Fruit fly (Drosophila melanogaster) Kc167 (cell line): Measurements from ENCODE around the gene thw.

Source experiments
- Myc ChIP-seq: fragments of >200 bp; optimal IDR thresholded peaks from 2 replicates; lab custom pipeline; 2017; ENCODE audit warnings: missing external identifiers
- Sin3A ChIP-seq: fragments of >200 bp; optimal IDR thresholded peaks from 2 replicates; lab custom pipeline; 2018; ENCODE audit warnings: missing external identifiers
- h ChIP-seq: fragments of >200 bp; optimal IDR thresholded peaks from 3 replicates; lab custom pipeline; 2018; ENCODE audit warnings: missing external identifiers
- insv ChIP-seq: fragments of >200 bp; optimal IDR thresholded peaks from 3 replicates; lab custom pipeline; 2018; ENCODE audit warnings: missing external identifiers
- psq ChIP-seq: fragments of >200 bp; optimal IDR thresholded peaks from 2 replicates; lab custom pipeline; 2017; ENCODE audit warnings: missing external identifiers
- ttk ChIP-seq: sonication (Bioruptor generic); optimal IDR thresholded peaks from 2 replicates; lab custom pipeline; 2017; ENCODE audit warnings: missing external identifiers

The thw gene

DNA sequence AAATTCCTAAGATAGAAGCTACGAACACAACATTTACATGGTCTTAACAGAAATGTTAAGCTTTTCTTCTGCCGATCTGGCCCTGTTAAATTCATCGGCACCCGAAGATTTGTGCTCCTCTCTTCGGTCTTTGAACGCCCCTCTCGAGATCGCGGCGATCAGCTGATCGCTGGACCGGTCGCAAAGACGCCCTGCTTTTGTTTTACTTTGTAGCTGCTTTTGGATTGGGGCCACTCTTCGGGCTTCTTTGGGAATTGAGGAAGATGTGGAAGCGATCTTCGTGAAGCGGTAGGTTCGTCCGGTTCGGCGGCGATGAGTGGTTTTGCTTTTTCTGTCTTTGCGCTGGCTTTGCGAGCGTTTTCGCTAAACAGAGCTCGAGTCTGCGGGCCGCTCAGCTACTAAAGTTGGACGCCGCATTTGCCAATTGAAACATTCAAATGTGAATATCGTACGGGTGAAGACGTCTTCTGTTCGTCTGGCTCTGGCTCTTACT lies at the start of gene thw:
TSS of gene thw (plus strand) at position 443 of the 493 bp plus-strand sequence.
- no peak for TF ChIP-seq insv (lab: Kevin White, UChicago)
- TF ChIP-seq Myc (lab: Kevin White, UChicago) = no peak
- TF ChIP-seq ttk (lab: Kevin White, UChicago) = no peak
- no peak for TF ChIP-seq h (lab: Kevin White, UChicago)
- TF ChIP-seq psq (lab: Kevin White, UChicago) = no peak
- no peak for TF ChIP-seq Sin3A

- no peak for TF ChIP-seq psq (lab: Kevin White, UChicago)
- no peak for TF ChIP-seq Myc (lab: Kevin White, UChicago)
These were observed 49.5 kb upstream of the thw start for dm6 chr3R:7174755-7175154.

dm6 chr3R:7186242-7187092 lies 37.7 kb upstream of the thw start, which contains the start of the genes CG10055 and lap:
TSS of gene CG10055 (minus strand) at chr3R:7186673.
TSS of gene lap (plus strand) at chr3R:7186994.
- TF ChIP-seq insv (lab: Kevin White, UChicago) = no peak

DNA sequence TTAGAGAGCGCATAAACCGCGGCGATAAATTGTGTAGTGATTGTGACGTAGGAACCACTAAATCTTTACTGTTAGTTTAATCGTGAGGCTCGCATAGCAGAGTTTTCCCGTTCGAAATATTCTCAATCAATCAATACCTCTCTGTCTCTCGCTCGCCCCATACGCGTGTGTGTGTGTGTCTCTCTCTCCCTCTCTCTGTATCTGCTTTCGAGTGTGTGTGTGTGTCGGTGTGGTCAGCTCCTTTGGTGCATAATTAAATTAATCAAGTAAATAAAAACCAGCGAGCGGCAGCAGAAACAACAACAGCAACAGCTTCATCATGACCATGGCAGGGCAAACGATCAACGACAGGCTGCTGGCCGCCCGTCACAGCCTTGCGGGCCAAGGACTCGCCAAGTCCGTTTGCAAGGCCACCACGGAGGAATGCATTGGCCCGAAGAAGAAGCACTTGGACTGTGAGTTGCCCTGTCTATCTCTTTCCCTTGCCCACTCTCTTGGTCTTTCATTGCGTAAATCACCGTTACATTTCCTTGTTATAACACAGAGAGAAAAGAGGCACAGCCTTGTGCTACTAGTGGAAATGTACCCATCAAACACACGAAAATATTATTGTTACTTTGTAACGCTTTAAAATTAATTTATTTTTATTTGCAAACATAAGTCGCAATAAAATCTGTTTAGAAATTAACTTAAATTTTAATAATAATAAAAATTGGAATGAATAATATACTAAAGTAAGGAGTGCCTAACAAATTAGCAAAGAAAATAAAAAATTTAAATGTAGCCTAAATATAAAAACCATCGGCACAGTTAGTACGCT lies 36.9 kb upstream of the thw start:
- TF ChIP-seq h (lab: Kevin White, UChicago) = no peak
- no peak for TF ChIP-seq Sin3A
- TF ChIP-seq ttk (lab: Kevin White, UChicago) = no peak
- no peak for TF ChIP-seq Myc (lab: Kevin White, UChicago)
- TF ChIP-seq psq (lab: Kevin White, UChicago) = no peak
- TF ChIP-seq insv (lab: Kevin White, UChicago) = no peak

DNA sequence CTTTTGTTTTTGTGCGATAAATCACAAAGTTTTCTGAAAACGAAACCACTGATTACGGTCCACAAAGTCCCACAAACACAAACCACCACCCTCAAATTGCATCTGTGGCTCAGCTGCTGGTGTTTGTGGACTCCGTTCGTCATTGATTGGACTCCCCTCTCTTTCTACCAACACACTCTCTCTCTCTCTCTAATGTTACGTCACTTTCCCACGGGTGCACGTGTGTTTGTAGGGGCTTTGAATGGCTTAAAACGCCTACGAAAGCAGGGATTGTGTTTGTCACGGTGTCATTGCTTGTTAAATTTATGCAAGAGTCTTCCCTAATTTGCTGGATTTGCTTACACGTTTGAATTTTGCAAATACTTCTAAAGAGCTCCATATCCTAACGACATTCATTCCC lies 36.2 kb upstream of the thw start:
- no peak for TF ChIP-seq h (lab: Kevin White, UChicago)
- TF ChIP-seq psq (lab: Kevin White, UChicago) = no peak
- no peak for TF ChIP-seq insv (lab: Kevin White, UChicago)

DNA sequence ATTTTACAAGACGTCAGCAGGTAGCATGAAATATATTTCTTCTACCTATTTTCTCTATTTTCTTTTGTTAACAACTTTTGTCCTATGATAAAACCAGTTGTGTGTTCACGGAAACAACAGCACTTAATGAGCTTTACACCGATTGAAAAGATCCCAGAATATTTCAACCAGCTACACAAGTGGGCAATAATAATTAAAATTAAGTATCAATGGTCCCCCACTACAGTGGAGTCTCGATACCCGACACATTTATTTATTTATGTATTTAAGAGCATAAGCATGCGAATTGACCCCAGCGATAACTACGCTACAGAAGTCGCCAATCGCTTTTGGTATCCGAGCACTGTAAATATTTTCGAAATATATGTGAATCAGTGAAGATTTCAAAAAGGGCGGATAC lies 35.5 kb upstream of the thw start:
- no peak for TF ChIP-seq psq (lab: Kevin White, UChicago)
- TF ChIP-seq insv (lab: Kevin White, UChicago) = no peak
- no peak for TF ChIP-seq h (lab: Kevin White, UChicago)
- TF ChIP-seq Sin3A = no peak
- TF ChIP-seq ttk (lab: Kevin White, UChicago) = no peak
- TF ChIP-seq Myc (lab: Kevin White, UChicago) = no peak

DNA sequence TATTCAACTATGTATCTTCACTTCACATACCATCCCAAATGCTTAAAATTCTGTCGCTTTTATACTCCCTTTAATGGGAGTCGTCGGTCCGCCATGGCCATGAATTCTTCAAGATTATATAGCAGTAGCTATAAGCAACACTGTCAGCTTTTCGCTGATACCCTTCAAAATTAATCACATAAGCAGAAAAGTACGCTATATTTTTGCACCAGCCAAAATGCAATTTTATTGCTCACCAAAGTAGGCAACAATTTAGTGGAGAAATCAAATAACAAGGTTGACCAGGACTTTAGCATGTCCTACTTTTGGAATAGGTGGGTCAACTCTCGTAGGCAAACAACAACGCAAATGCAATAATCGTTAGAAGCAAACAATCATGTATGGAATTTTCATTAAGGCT lies 24.4 kb upstream of the thw start:
- TF ChIP-seq h (lab: Kevin White, UChicago) (no peak), Myc (lab: Kevin White, UChicago) (no peak), ttk (lab: Kevin White, UChicago) (no peak), psq (lab: Kevin White, UChicago) (no peak), insv (lab: Kevin White, UChicago) (no peak), Sin3A (no peak)

DNA sequence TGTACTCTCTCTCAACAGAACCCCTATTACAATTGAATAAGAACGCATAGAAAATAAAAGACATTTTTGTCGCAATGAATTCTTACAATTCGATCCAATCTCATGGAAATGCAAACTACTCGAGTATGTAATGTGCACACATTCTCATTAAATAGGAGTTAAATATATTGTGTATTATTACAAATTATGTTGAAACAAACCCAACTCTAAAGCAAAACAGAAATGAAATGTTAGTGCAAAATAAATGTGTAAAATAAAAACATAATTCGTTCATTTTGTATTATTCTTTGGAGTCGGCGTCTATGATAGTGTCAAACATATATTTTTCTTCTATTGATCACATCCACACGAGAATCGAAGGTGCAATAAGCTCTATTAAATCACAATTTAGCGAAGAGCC lies 23.5 kb upstream of the thw start, which contains the start of gene CG14609:
TSS of gene CG14609 (plus strand) at position 301 of the 400 bp plus-strand sequence.
- TF ChIP-seq psq (lab: Kevin White, UChicago) = no peak
- TF ChIP-seq Myc (lab: Kevin White, UChicago) = no peak
- no peak for TF ChIP-seq Sin3A
- no peak for TF ChIP-seq insv (lab: Kevin White, UChicago)
- no peak for TF ChIP-seq h (lab: Kevin White, UChicago)
- TF ChIP-seq ttk (lab: Kevin White, UChicago) = no peak

DNA sequence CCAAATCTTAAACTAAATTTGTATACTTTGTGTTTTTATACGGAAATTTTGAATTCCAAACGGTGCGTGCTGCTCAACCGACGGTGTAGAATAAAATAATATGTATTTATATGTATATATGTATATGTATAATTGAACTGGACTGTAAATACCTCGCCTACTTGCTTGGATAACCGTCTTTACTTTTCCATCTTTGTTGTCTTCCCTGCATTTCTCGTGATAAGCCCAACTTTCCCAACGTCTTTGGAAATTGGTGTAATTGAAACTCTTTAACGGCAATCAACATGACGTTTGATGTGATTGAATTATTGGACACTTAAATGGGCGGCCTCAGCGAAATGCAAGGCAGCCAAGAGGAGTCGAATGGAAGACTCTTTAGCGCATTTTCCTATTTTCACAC lies 15.9 kb upstream of the thw start, which contains the start of gene CG1288:
TSS of gene CG1288 (minus strand) at position 101 of the 400 bp plus-strand sequence.
- TF ChIP-seq Sin3A (no peak), insv (lab: Kevin White, UChicago) (no peak), psq (lab: Kevin White, UChicago) (no peak), ttk (lab: Kevin White, UChicago) (no peak), Myc (lab: Kevin White, UChicago) (no peak), h (lab: Kevin White, UChicago) (no peak)

dm6 chr3R:7216924-7217529 lies 7.2 kb upstream of the thw start, which contains the start of gene CG14606:
TSS of gene CG14606 (minus strand) at chr3R:7217083.
- TF ChIP-seq h (lab: Kevin White, UChicago) = no peak
- TF ChIP-seq Sin3A = no peak
- TF ChIP-seq insv (lab: Kevin White, UChicago) = no peak
- TF ChIP-seq psq (lab: Kevin White, UChicago) = no peak
- no peak for TF ChIP-seq ttk (lab: Kevin White, UChicago)
- TF ChIP-seq Myc (lab: Kevin White, UChicago) = no peak

dm6 chr3R:7219605-7220004 lies 4.6 kb upstream of the thw start, which contains the start of gene CG14605:
TSS of gene CG14605 (minus strand) at chr3R:7219705.
- TF ChIP-seq Sin3A (no peak), Myc (lab: Kevin White, UChicago) (no peak), psq (lab: Kevin White, UChicago) (no peak), insv (lab: Kevin White, UChicago) (no peak), h (lab: Kevin White, UChicago) (no peak), ttk (lab: Kevin White, UChicago) (no peak)
